Worm (Caenorhabditis elegans) whole organism, L1 larva: ENCODE results near the gene ZK1307.7.
A peak's percentile ranks its signal among the peaks of the same experiment; 100 is the strongest.

ENCODE experiments used
- C04F5.9 ChIP-seq: sonication (generic microtip); optimal IDR thresholded peaks from 2 replicates; lab custom pipeline; 2016; ENCODE audit warnings: missing genetic modification characterization, missing compliant biosample characterization
- Y116A8C.19 ChIP-seq: sonication (generic microtip); optimal IDR thresholded peaks from 2 replicates; lab custom pipeline; 2016; ENCODE audit warnings: missing compliant biosample characterization, missing genetic modification characterization, borderline replicate concordance
- aha-1 ChIP-seq: fragments of 150-350 bp; optimal IDR thresholded peaks from 2 replicates; lab custom pipeline; 2014; ENCODE audit warnings: missing biosample characterization, missing genetic modification characterization
- ama-1 ChIP-seq: fragments of 150-350 bp; optimal IDR thresholded peaks from 2 replicates; lab custom pipeline; 2014
- blmp-1 ChIP-seq: fragments of 150-350 bp; optimal IDR thresholded peaks from 2 replicates; lab custom pipeline; 2014; ENCODE audit warnings: missing biosample characterization, missing genetic modification characterization
- ceh-8 ChIP-seq: fragments of 200-800 bp; sonication (Bioruptor generic); optimal IDR thresholded peaks from 2 replicates; lab custom pipeline; 2018; ENCODE audit warnings: mild to moderate bottlenecking, missing genetic modification characterization, moderate library complexity, missing compliant biosample characterization
- ceh-82 ChIP-seq, 3 experiments: fragments of 150-350 bp in 1 of 3; sonication (generic microtip) in 2 of 3; optimal IDR thresholded peaks; 2 replicates each; lab custom pipeline; 2014 to 2017; ENCODE audit warnings: missing biosample characterization in 3 of 3, missing genetic modification characterization in 3 of 3
- ceh-88 ChIP-seq: fragments of 200-800 bp; sonication (Bioruptor generic); IDR thresholded peaks from 2 replicates; pipeline ENCODE4 v1.3.6; 2022; ENCODE audit warnings: missing genetic modification characterization, missing compliant biosample characterization
- ceh-90 ChIP-seq: sonication (generic microtip); optimal IDR thresholded peaks from 2 replicates; lab custom pipeline; 2016; ENCODE audit warnings: missing genetic modification characterization, missing compliant biosample characterization
- ces-1 ChIP-seq: fragments of 150-350 bp; optimal IDR thresholded peaks from 2 replicates; lab custom pipeline; 2014; ENCODE audit warnings: missing biosample characterization, missing genetic modification reagents, missing genetic modification characterization
- efl-3 ChIP-seq: fragments of 200-800 bp; sonication (Bioruptor generic); optimal IDR thresholded peaks from 2 replicates; lab custom pipeline; 2018; ENCODE audit warnings: mild to moderate bottlenecking, missing genetic modification characterization, missing compliant biosample characterization
- egl-13 ChIP-seq: sonication (generic microtip); optimal IDR thresholded peaks from 2 replicates; lab custom pipeline; 2016; ENCODE audit warnings: missing genotype, missing genetic modification reagents, missing genetic modification characterization, missing compliant biosample characterization
- elt-2 ChIP-seq: sonication (generic microtip); optimal IDR thresholded peaks from 2 replicates; lab custom pipeline; 2016; ENCODE audit warnings: missing genetic modification characterization, mild to moderate bottlenecking, inconsistent platforms, missing compliant biosample characterization, missing genetic modification reagents
- elt-3 ChIP-seq, 6 experiments: fragments of 150-350 bp in 1 of 6; sonication (generic microtip); optimal IDR thresholded peaks; 2 replicates each; lab custom pipeline; 2017 to 2018; ENCODE audit warnings: missing biosample characterization in 6 of 6, missing genetic modification characterization in 6 of 6, inconsistent platforms in 1 of 6
- fkh-10 ChIP-seq: sonication (generic microtip); optimal IDR thresholded peaks from 2 replicates; lab custom pipeline; 2017; ENCODE audit warnings: missing biosample characterization, missing genetic modification reagents, missing genetic modification characterization
- fkh-4 ChIP-seq: sonication (generic microtip); optimal IDR thresholded peaks from 2 replicates; lab custom pipeline; 2016; ENCODE audit warnings: missing compliant biosample characterization, missing genetic modification characterization, borderline replicate concordance
- fkh-8 ChIP-seq: sonication (generic microtip); optimal IDR thresholded peaks from 2 replicates; lab custom pipeline; 2016; ENCODE audit warnings: mild to moderate bottlenecking, missing genetic modification characterization, missing compliant biosample characterization
- fos-1 ChIP-seq: fragments of 150-350 bp; optimal IDR thresholded peaks from 2 replicates; lab custom pipeline; 2014; ENCODE audit warnings: missing biosample characterization, missing genetic modification characterization
- hlh-17 ChIP-seq: fragments of 200-800 bp; sonication (Bioruptor generic); optimal IDR thresholded peaks from 2 replicates; lab custom pipeline; 2018; ENCODE audit warnings: missing genetic modification characterization, mild to moderate bottlenecking, missing compliant biosample characterization, moderate library complexity, borderline replicate concordance
- hlh-4 ChIP-seq: sonication (generic microtip); optimal IDR thresholded peaks from 2 replicates; lab custom pipeline; 2016; ENCODE audit warnings: mild to moderate bottlenecking, missing genetic modification characterization, missing compliant biosample characterization
- hpl-2 ChIP-seq: fragments of 150-350 bp; optimal IDR thresholded peaks from 2 replicates; lab custom pipeline; 2014; ENCODE audit warnings: missing biosample characterization, missing genetic modification reagents, missing genetic modification characterization
- jun-1 ChIP-seq: fragments of 150-350 bp; optimal IDR thresholded peaks from 2 replicates; lab custom pipeline; 2014; ENCODE audit warnings: missing biosample characterization, missing genetic modification reagents, missing genetic modification characterization
- lin-13 ChIP-seq: fragments of 150-350 bp; optimal IDR thresholded peaks from 2 replicates; lab custom pipeline; 2014; ENCODE audit warnings: missing biosample characterization, missing genetic modification reagents, missing genetic modification characterization
- lin-14 ChIP-seq: fragments of 200-800 bp; sonication (Bioruptor generic); optimal IDR thresholded peaks from 2 replicates; lab custom pipeline; 2018; ENCODE audit warnings: mild to moderate bottlenecking, missing genetic modification characterization, moderate library complexity, missing compliant biosample characterization
- lin-35 ChIP-seq, 2 experiments: fragments of 150-350 bp; optimal IDR thresholded peaks; 2 replicates each; lab custom pipeline; 2014; ENCODE audit warnings: missing biosample characterization in 2 of 2, missing genetic modification characterization in 2 of 2, missing genetic modification reagents in 2 of 2
- lin-39 ChIP-seq: fragments of 150-350 bp; optimal IDR thresholded peaks from 2 replicates; lab custom pipeline; 2014; ENCODE audit warnings: missing biosample characterization, missing genetic modification reagents, missing genetic modification characterization
- lir-3 ChIP-seq: sonication (generic microtip); optimal IDR thresholded peaks from 2 replicates; lab custom pipeline; 2016; ENCODE audit warnings: mild to moderate bottlenecking, missing genetic modification characterization, moderate library complexity, missing compliant biosample characterization; ENCODE audit not compliant: poor library complexity
- mab-9 ChIP-seq: fragments of 200-800 bp; sonication (Bioruptor generic); IDR thresholded peaks from 2 replicates; pipeline ENCODE4 v1.3.6; 2022; ENCODE audit warnings: missing genetic modification reagents, missing genetic modification characterization, missing compliant biosample characterization
- mdl-1 ChIP-seq, 2 experiments: fragments of 150-350 bp; optimal IDR thresholded peaks; 2 replicates each; lab custom pipeline; 2014 to 2017; ENCODE audit warnings: missing biosample characterization in 2 of 2, missing genetic modification characterization in 2 of 2, inconsistent platforms in 1 of 2
- nhr-11 ChIP-seq: fragments of 150-350 bp; optimal IDR thresholded peaks from 2 replicates; lab custom pipeline; 2014; ENCODE audit warnings: missing biosample characterization, missing genetic modification characterization
- nhr-237 ChIP-seq: fragments of 150-350 bp; optimal IDR thresholded peaks from 2 replicates; lab custom pipeline; 2014; ENCODE audit warnings: missing biosample characterization, missing genetic modification characterization
- nhr-28 ChIP-seq: fragments of 150-350 bp; optimal IDR thresholded peaks from 2 replicates; lab custom pipeline; 2014; ENCODE audit warnings: missing biosample characterization, missing genetic modification characterization
- nhr-47 ChIP-seq: sonication (generic microtip); optimal IDR thresholded peaks from 2 replicates; lab custom pipeline; 2016; ENCODE audit warnings: mild to moderate bottlenecking, missing genetic modification characterization, moderate library complexity, missing compliant biosample characterization
- nhr-76 ChIP-seq: sonication (generic microtip); optimal IDR thresholded peaks from 2 replicates; lab custom pipeline; 2017; ENCODE audit warnings: missing biosample characterization, missing genetic modification characterization
- nhr-77 ChIP-seq: fragments of 150-350 bp; optimal IDR thresholded peaks from 2 replicates; lab custom pipeline; 2014; ENCODE audit warnings: missing biosample characterization, missing genetic modification characterization
- nhr-84 ChIP-seq: sonication (generic microtip); optimal IDR thresholded peaks from 2 replicates; lab custom pipeline; 2017; ENCODE audit warnings: missing biosample characterization, missing genetic modification characterization
- nhr-85 ChIP-seq: sonication (generic microtip); peaks from one replicate; lab custom pipeline; 2016; ENCODE audit warnings: missing genetic modification characterization, inconsistent platforms, missing compliant biosample characterization
- pag-3 ChIP-seq: sonication (generic microtip); optimal IDR thresholded peaks from 2 replicates; lab custom pipeline; 2017; ENCODE audit warnings: missing genetic modification characterization, mild to moderate bottlenecking, missing compliant biosample characterization, antibody characterized with exemption, borderline replicate concordance; ENCODE audit not compliant: insufficient read depth
- pqm-1 ChIP-seq: sonication (generic microtip); optimal IDR thresholded peaks from 3 replicates; lab custom pipeline; 2017; ENCODE audit warnings: missing biosample characterization, missing genetic modification characterization
- sox-4 ChIP-seq: sonication (generic microtip); optimal IDR thresholded peaks from 2 replicates; lab custom pipeline; 2016; ENCODE audit warnings: missing genetic modification characterization, missing compliant biosample characterization
- sup-37 ChIP-seq: fragments of 200-800 bp; sonication (Bioruptor generic); optimal IDR thresholded peaks from 2 replicates; lab custom pipeline; 2018; ENCODE audit warnings: mild to moderate bottlenecking, missing genetic modification characterization, missing compliant biosample characterization
- swsn-7 ChIP-seq: sonication (generic microtip); optimal IDR thresholded peaks from 2 replicates; lab custom pipeline; 2016; ENCODE audit warnings: missing genetic modification characterization, missing compliant biosample characterization
- tbx-2 ChIP-seq: sonication (generic microtip); optimal IDR thresholded peaks from 2 replicates; lab custom pipeline; 2016; ENCODE audit warnings: missing genetic modification characterization, missing compliant biosample characterization
- unc-130 ChIP-seq: fragments of 150-350 bp; optimal IDR thresholded peaks from 2 replicates; lab custom pipeline; 2017; ENCODE audit warnings: missing biosample characterization, missing genetic modification characterization, inconsistent platforms
- unc-62 ChIP-seq: fragments of 150-350 bp; optimal IDR thresholded peaks from 2 replicates; lab custom pipeline; 2014; ENCODE audit warnings: missing biosample characterization, missing genetic modification reagents, missing genetic modification characterization
- unc-86 ChIP-seq: sonication (generic microtip); optimal IDR thresholded peaks from 2 replicates; lab custom pipeline; 2016; ENCODE audit warnings: missing genetic modification characterization, missing compliant biosample characterization
- unc-98 ChIP-seq: fragments of 200-800 bp; sonication (Bioruptor generic); IDR thresholded peaks from 2 replicates; pipeline ENCODE4 v1.3.6; 2022; ENCODE audit warnings: missing genetic modification characterization, missing compliant biosample characterization
- zag-1 ChIP-seq: fragments of 150-350 bp; optimal IDR thresholded peaks from 2 replicates; lab custom pipeline; 2014; ENCODE audit warnings: missing biosample characterization, missing genetic modification characterization
- zip-4 ChIP-seq: fragments of 200-800 bp; sonication (Bioruptor generic); optimal IDR thresholded peaks from 2 replicates; lab custom pipeline; 2018; ENCODE audit warnings: mild to moderate bottlenecking, missing genetic modification characterization, moderate library complexity, missing compliant biosample characterization
- ztf-11 ChIP-seq, 2 experiments: sonication (generic microtip); optimal IDR thresholded peaks; 2 replicates each; lab custom pipeline; 2016 to 2017; ENCODE audit warnings: missing genetic modification characterization in 2 of 2, missing biosample characterization in 1 of 2, missing compliant biosample characterization in 1 of 2
- ztf-4 ChIP-seq: fragments of 150-350 bp; optimal IDR thresholded peaks from 2 replicates; lab custom pipeline; 2014; ENCODE audit warnings: missing biosample characterization, missing genetic modification characterization

The ZK1307.7 gene

ce11 chrII:9601069-9601468 is 35.3 kb upstream of the ZK1307.7 start (continued):
- no peak for TF ChIP-seq hlh-4
- TF ChIP-seq mdl-1 (tag; optimal IDR thresholded peaks at IDR 0.05; lab: Kevin White, UChicago), result peak in 1 of 2 experiments; percentile 96
- peak; percentile 70 for TF ChIP-seq lin-39 (tag; lab: Kevin White, UChicago)
- no peak for TF ChIP-seq nhr-84 (tag; lab: Kevin White, UChicago)
- TF ChIP-seq unc-130, result peak; percentile 94
- TF ChIP-seq ama-1, result peak; percentile 2
- TF ChIP-seq nhr-11 (tag; lab: Kevin White, UChicago), result peak; percentile 88
- peak; percentile 83 for TF ChIP-seq ztf-4 (tag; lab: Kevin White, UChicago)
- TF ChIP-seq unc-62 (GFP tag; lab: Kevin White, UChicago), result no peak
- 0 out of 2 replicates have a peak, but pooled peaks have one; percentile 21 for TF ChIP-seq mab-9 (GFP tag; lab: Robert Waterston, UW)
- TF ChIP-seq hpl-2 (GFP tag; lab: Kevin White, UChicago), result peak; percentile 7
- TF ChIP-seq fkh-10 (GFP tag; lab: Kevin White, UChicago), result no peak
- TF ChIP-seq pag-3 (tag; lab: Kevin White, UChicago), result no peak
- TF ChIP-seq swsn-7, result peak; percentile 63
- TF ChIP-seq egl-13 (tag; lab: Kevin White, UChicago), result no peak
- TF ChIP-seq Y116A8C.19 (tag; lab: Kevin White, UChicago), result no peak
- peak; percentile 7 for TF ChIP-seq zip-4 (GFP tag; lab: Kevin White, UChicago)
- TF ChIP-seq C04F5.9 (tag; lab: Kevin White, UChicago), result no peak
- TF ChIP-seq lin-35 (GFP tag; optimal IDR thresholded peaks at IDR 0.05; lab: Kevin White, UChicago), result peak; percentile 33 to 73
- TF ChIP-seq unc-98 (GFP tag; lab: Robert Waterston, UW), result no peak
- no peak for TF ChIP-seq nhr-28
- TF ChIP-seq tbx-2 (tag; lab: Kevin White, UChicago), result peak; percentile 73
- TF ChIP-seq lir-3, result peak; percentile 63
- peak; percentile 96 for TF ChIP-seq lin-14 (GFP tag; lab: Kevin White, UChicago)
- no peak for TF ChIP-seq nhr-237 (tag; lab: Kevin White, UChicago)
- peak; percentile 98 for TF ChIP-seq nhr-85 (tag; lab: Kevin White, UChicago)
- no peak for TF ChIP-seq ceh-8
- no peak for TF ChIP-seq sox-4
- no peak for TF ChIP-seq elt-2
- TF ChIP-seq ceh-88 (GFP tag; lab: Robert Waterston, UW), result 0 out of 2 replicates have a peak, but pooled peaks have one; percentile 20
- peak; percentile 97 for TF ChIP-seq blmp-1 (tag; lab: Kevin White, UChicago)
- TF ChIP-seq aha-1 (tag; lab: Kevin White, UChicago), result no peak
- TF ChIP-seq ceh-90 (tag; lab: Kevin White, UChicago), result no peak
- TF ChIP-seq fkh-8 (tag; lab: Kevin White, UChicago), result no peak
- TF ChIP-seq pqm-1 (tag; lab: Kevin White, UChicago), result no peak
- TF ChIP-seq unc-86 (tag; lab: Kevin White, UChicago), result no peak
- peak; percentile 22 for TF ChIP-seq fos-1 (tag; lab: Kevin White, UChicago)
- TF ChIP-seq efl-3 (GFP tag; lab: Kevin White, UChicago), result no peak

ce11 chrII:9601679-9602078 is 34.7 kb upstream of the ZK1307.7 start:
- TF ChIP-seq pag-3 (tag; lab: Kevin White, UChicago) (no peak), ztf-11 (tag; optimal IDR thresholded peaks at IDR 0.05; lab: Kevin White, UChicago) (no peak), elt-3 (tag; optimal IDR thresholded peaks at IDR 0.05; lab: Kevin White, UChicago) (peak in 2 of 6 experiments; percentile 33 to 78), tbx-2 (tag; lab: Kevin White, UChicago) (peak; percentile 49), ama-1 (peak; percentile 68), aha-1 (tag; lab: Kevin White, UChicago) (no peak), fkh-10 (GFP tag; lab: Kevin White, UChicago) (no peak), sox-4 (no peak), elt-2 (no peak), sup-37 (GFP tag; lab: Kevin White, UChicago) (no peak), fos-1 (tag; lab: Kevin White, UChicago) (no peak), ceh-82 (tag; optimal IDR thresholded peaks at IDR 0.05; lab: Kevin White, UChicago) (no peak), lin-13 (GFP tag; lab: Kevin White, UChicago) (peak; percentile 44), hlh-17 (GFP tag; lab: Kevin White, UChicago) (no peak), zag-1 (no peak), efl-3 (GFP tag; lab: Kevin White, UChicago) (no peak), jun-1 (tag; lab: Kevin White, UChicago) (no peak), ces-1 (GFP tag; lab: Kevin White, UChicago) (no peak), nhr-77 (tag; lab: Kevin White, UChicago) (no peak), fkh-8 (tag; lab: Kevin White, UChicago) (no peak), fkh-4 (tag; lab: Kevin White, UChicago) (no peak), lin-14 (GFP tag; lab: Kevin White, UChicago) (peak; percentile 83), nhr-47 (peak; percentile 11), ceh-90 (tag; lab: Kevin White, UChicago) (no peak), nhr-76 (no peak), zip-4 (GFP tag; lab: Kevin White, UChicago) (no peak)
